Worm (Caenorhabditis elegans) whole organism, L2 larva: ENCODE results near the gene twk-3.
A peak's percentile ranks its signal among the peaks of the same experiment; 100 is the strongest.

Experiments
- C34F6.9 ChIP-seq: fragments of 150-350 bp; optimal IDR thresholded peaks from 2 replicates; lab custom pipeline; 2014; ENCODE audit warnings: missing biosample characterization, missing genetic modification characterization
- F13H6.1 ChIP-seq: sonication (generic microtip); optimal IDR thresholded peaks from 2 replicates; lab custom pipeline; 2016; ENCODE audit warnings: missing genetic modification characterization, missing compliant biosample characterization
- R02D3.7 ChIP-seq: fragments of 150-350 bp; optimal IDR thresholded peaks from 2 replicates; lab custom pipeline; 2014; ENCODE audit warnings: missing biosample characterization, missing genetic modification characterization
- Y55F3AM.14 ChIP-seq: fragments of 200-800 bp; sonication (Bioruptor generic); optimal IDR thresholded peaks from 2 replicates; lab custom pipeline; 2018; ENCODE audit warnings: mild to moderate bottlenecking, missing genetic modification characterization, missing compliant biosample characterization
- ZK546.5 ChIP-seq: sonication (generic microtip); optimal IDR thresholded peaks from 2 replicates; lab custom pipeline; 2017; ENCODE audit warnings: missing biosample characterization, missing genetic modification characterization
- alr-1 ChIP-seq: fragments of 150-350 bp; optimal IDR thresholded peaks from 2 replicates; lab custom pipeline; 2014; ENCODE audit warnings: missing biosample characterization, missing genetic modification characterization
- aly-2 ChIP-seq: fragments of 150-350 bp; optimal IDR thresholded peaks from 2 replicates; lab custom pipeline; 2014; ENCODE audit warnings: missing biosample characterization, missing genetic modification characterization
- ama-1 ChIP-seq: fragments of 150-350 bp; optimal IDR thresholded peaks from 2 replicates; lab custom pipeline; 2018; ENCODE audit warnings: inconsistent platforms
- blmp-1 ChIP-seq: sonication (generic microtip); optimal IDR thresholded peaks from 2 replicates; lab custom pipeline; 2017; ENCODE audit warnings: missing genetic modification characterization, mild to moderate bottlenecking, missing compliant biosample characterization, antibody characterized with exemption, moderate library complexity; ENCODE audit not compliant: insufficient read depth
- ceh-82 ChIP-seq: fragments of 150-350 bp; optimal IDR thresholded peaks from 2 replicates; lab custom pipeline; 2014; ENCODE audit warnings: missing biosample characterization, missing genetic modification characterization
- dmd-4 ChIP-seq: sonication (generic microtip); optimal IDR thresholded peaks from 2 replicates; lab custom pipeline; 2017; ENCODE audit warnings: missing biosample characterization, missing genetic modification characterization
- elt-1 ChIP-seq: fragments of 150-350 bp; optimal IDR thresholded peaks from 2 replicates; lab custom pipeline; 2014; ENCODE audit warnings: missing biosample characterization, missing genetic modification characterization
- elt-3 ChIP-seq: sonication (generic microtip); optimal IDR thresholded peaks from 2 replicates; lab custom pipeline; 2017; ENCODE audit warnings: missing biosample characterization, missing genetic modification characterization
- fos-1 ChIP-seq: fragments of 150-350 bp; optimal IDR thresholded peaks from 2 replicates; lab custom pipeline; 2014; ENCODE audit warnings: missing biosample characterization, missing genetic modification characterization
- gmeb-1 ChIP-seq: fragments of 150-350 bp; optimal IDR thresholded peaks from 2 replicates; lab custom pipeline; 2014; ENCODE audit warnings: missing biosample characterization, missing genetic modification characterization
- lin-11 ChIP-seq: fragments of 150-350 bp; sonication (generic microtip); optimal IDR thresholded peaks from 2 replicates; lab custom pipeline; 2014; ENCODE audit warnings: missing biosample characterization, missing genetic modification characterization, inconsistent platforms, mixed read lengths
- lin-13 ChIP-seq: fragments of 150-350 bp; optimal IDR thresholded peaks from 2 replicates; lab custom pipeline; 2014; ENCODE audit warnings: missing biosample characterization, missing genetic modification reagents, missing genetic modification characterization
- lin-39 ChIP-seq: fragments of 150-350 bp; optimal IDR thresholded peaks from 2 replicates; lab custom pipeline; 2014; ENCODE audit warnings: missing biosample characterization, missing genetic modification reagents, missing genetic modification characterization
- lsy-2 ChIP-seq, 2 experiments: fragments of 150-350 bp in 1 of 2; sonication (generic microtip) in 1 of 2; optimal IDR thresholded peaks; 2 replicates each; lab custom pipeline; 2014 to 2017; ENCODE audit warnings: missing biosample characterization in 2 of 2, missing genetic modification characterization in 2 of 2
- mab-5 ChIP-seq: fragments of 150-350 bp; optimal IDR thresholded peaks from 2 replicates; lab custom pipeline; 2014; ENCODE audit warnings: missing biosample characterization, missing genetic modification characterization
- mbf-1 ChIP-seq: sonication (generic microtip); optimal IDR thresholded peaks from 2 replicates; lab custom pipeline; 2017; ENCODE audit warnings: missing biosample characterization, missing genetic modification characterization
- mdl-1 ChIP-seq, 2 experiments: fragments of 150-350 bp in 1 of 2; sonication (generic microtip) in 1 of 2; optimal IDR thresholded peaks; 2 replicates each; lab custom pipeline; 2017; ENCODE audit warnings: missing biosample characterization in 2 of 2, missing genetic modification characterization in 2 of 2
- nhr-10 ChIP-seq: sonication (generic microtip); optimal IDR thresholded peaks from 2 replicates; lab custom pipeline; 2017; ENCODE audit warnings: missing biosample characterization, missing genetic modification characterization
- nhr-11 ChIP-seq: fragments of 150-350 bp; optimal IDR thresholded peaks from 2 replicates; lab custom pipeline; 2014; ENCODE audit warnings: missing biosample characterization, missing genetic modification characterization
- nhr-12 ChIP-seq: fragments of 150-350 bp; optimal IDR thresholded peaks from 2 replicates; lab custom pipeline; 2014; ENCODE audit warnings: missing biosample characterization, missing genetic modification characterization
- nhr-129 ChIP-seq: fragments of 150-350 bp; optimal IDR thresholded peaks from 2 replicates; lab custom pipeline; 2014; ENCODE audit warnings: missing biosample characterization, missing genetic modification characterization
- nhr-21 ChIP-seq: fragments of 150-350 bp; optimal IDR thresholded peaks from 2 replicates; lab custom pipeline; 2014; ENCODE audit warnings: missing biosample characterization, missing genetic modification characterization
- nhr-23 ChIP-seq: fragments of 150-350 bp; optimal IDR thresholded peaks from 2 replicates; lab custom pipeline; 2014; ENCODE audit warnings: missing biosample characterization, missing genetic modification reagents, missing genetic modification characterization
- nhr-25 ChIP-seq: fragments of 150-350 bp; sonication (generic microtip); optimal IDR thresholded peaks from 3 replicates; lab custom pipeline; 2014; ENCODE audit warnings: missing biosample characterization, missing genetic modification characterization
- nhr-6 ChIP-seq: fragments of 150-350 bp; optimal IDR thresholded peaks from 2 replicates; lab custom pipeline; 2014; ENCODE audit warnings: missing biosample characterization, missing genetic modification characterization
- nhr-77 ChIP-seq: fragments of 150-350 bp; optimal IDR thresholded peaks from 2 replicates; lab custom pipeline; 2014; ENCODE audit warnings: missing biosample characterization, missing genetic modification characterization
- peb-1 ChIP-seq: fragments of 150-350 bp; optimal IDR thresholded peaks from 2 replicates; lab custom pipeline; 2014; ENCODE audit warnings: missing biosample characterization, missing genetic modification characterization
- sem-4 ChIP-seq: fragments of 150-350 bp; optimal IDR thresholded peaks from 2 replicates; lab custom pipeline; 2014; ENCODE audit warnings: missing biosample characterization, missing genetic modification reagents, missing genetic modification characterization
- skn-1 ChIP-seq: sonication (generic microtip); optimal IDR thresholded peaks from 2 replicates; lab custom pipeline; 2017; ENCODE audit warnings: missing biosample characterization, missing genetic modification characterization
- sma-3 ChIP-seq: sonication (generic microtip); optimal IDR thresholded peaks from 2 replicates; lab custom pipeline; 2016; ENCODE audit warnings: missing genetic modification reagents, missing genetic modification characterization, missing compliant biosample characterization
- sma-9 ChIP-seq, 2 experiments: fragments of 150-350 bp in 1 of 2; sonication (generic microtip) in 1 of 2; optimal IDR thresholded peaks; 2 replicates each; lab custom pipeline; 2014 to 2016; ENCODE audit warnings: missing genetic modification characterization in 2 of 2, mild to moderate bottlenecking in 1 of 2, missing biosample characterization in 1 of 2, missing compliant biosample characterization in 1 of 2, missing genetic modification reagents in 1 of 2, moderate library complexity in 1 of 2
- snpc-4 ChIP-seq: fragments of 150-350 bp; optimal IDR thresholded peaks from 2 replicates; lab custom pipeline; 2014; ENCODE audit warnings: missing biosample characterization, missing genetic modification characterization
- unc-39 ChIP-seq: fragments of 150-350 bp; optimal IDR thresholded peaks from 2 replicates; lab custom pipeline; 2014; ENCODE audit warnings: missing biosample characterization, missing genetic modification characterization
- unc-55 ChIP-seq: fragments of 150-350 bp; sonication (generic microtip); optimal IDR thresholded peaks from 3 replicates; lab custom pipeline; 2014; ENCODE audit warnings: missing biosample characterization, missing genetic modification reagents, missing genetic modification characterization
- unc-62 ChIP-seq: fragments of 150-350 bp; optimal IDR thresholded peaks from 2 replicates; lab custom pipeline; 2014; ENCODE audit warnings: missing biosample characterization, missing genetic modification reagents, missing genetic modification characterization
- zag-1 ChIP-seq: fragments of 150-350 bp; optimal IDR thresholded peaks from 2 replicates; lab custom pipeline; 2014; ENCODE audit warnings: missing biosample characterization, missing genetic modification characterization
- ztf-1 ChIP-seq: fragments of 200-800 bp; sonication (Bioruptor generic); conservative IDR thresholded peaks from 2 replicates; pipeline ENCODE4 v1.3.6; 2022; ENCODE audit warnings: missing genetic modification characterization, missing compliant biosample characterization
- ztf-11 ChIP-seq: sonication (generic microtip); optimal IDR thresholded peaks from 2 replicates; lab custom pipeline; 2017; ENCODE audit warnings: missing biosample characterization, missing genetic modification characterization
- ztf-4 ChIP-seq: fragments of 150-350 bp; optimal IDR thresholded peaks from 2 replicates; lab custom pipeline; 2014; ENCODE audit warnings: missing biosample characterization, missing genetic modification characterization

The twk-3 gene

DNA sequence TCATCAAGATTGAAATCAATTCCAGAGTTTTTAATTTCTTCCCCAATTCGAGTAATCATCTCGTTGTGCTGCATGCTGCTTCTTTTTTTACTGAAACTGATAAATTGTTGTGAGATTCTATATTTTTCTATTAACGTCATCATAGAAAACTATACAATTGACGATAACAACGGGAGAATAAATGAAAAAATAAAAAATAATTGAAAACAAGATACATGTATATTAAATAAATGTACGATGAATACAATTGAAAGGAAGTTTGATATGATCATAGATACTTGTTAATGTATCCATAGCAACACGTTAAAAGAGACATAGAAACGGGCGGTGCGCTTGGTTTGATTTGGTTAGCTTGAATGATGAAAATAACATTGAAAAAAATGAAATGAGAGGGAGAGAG is 22.1 kb downstream of the twk-3 start, which contains the start of gene T05C12.8:
T05C12.8 (minus strand) TSS at position 101 of the 400 bp plus-strand sequence.
- TF ChIP-seq nhr-12 (tag; lab: Kevin White, UChicago) (no peak), nhr-77 (tag; lab: Kevin White, UChicago) (no peak), zag-1 (tag; lab: Kevin White, UChicago) (no peak), elt-1 (tag; lab: Kevin White, UChicago) (no peak), mab-5 (tag; lab: Kevin White, UChicago) (no peak), sma-3 (no peak), nhr-25 (tag; lab: Kevin White, UChicago) (no peak), C34F6.9 (tag; lab: Kevin White, UChicago) (no peak), snpc-4 (tag; lab: Kevin White, UChicago) (no peak), ama-1 (lab: Kevin White, UChicago) (no peak), unc-62 (no peak), nhr-6 (tag; lab: Kevin White, UChicago) (no peak), lsy-2 (tag; optimal IDR thresholded peaks at IDR 0.05; lab: Kevin White, UChicago) (no peak), unc-39 (tag; lab: Kevin White, UChicago) (no peak), mbf-1 (tag; lab: Kevin White, UChicago) (no peak)

DNA sequence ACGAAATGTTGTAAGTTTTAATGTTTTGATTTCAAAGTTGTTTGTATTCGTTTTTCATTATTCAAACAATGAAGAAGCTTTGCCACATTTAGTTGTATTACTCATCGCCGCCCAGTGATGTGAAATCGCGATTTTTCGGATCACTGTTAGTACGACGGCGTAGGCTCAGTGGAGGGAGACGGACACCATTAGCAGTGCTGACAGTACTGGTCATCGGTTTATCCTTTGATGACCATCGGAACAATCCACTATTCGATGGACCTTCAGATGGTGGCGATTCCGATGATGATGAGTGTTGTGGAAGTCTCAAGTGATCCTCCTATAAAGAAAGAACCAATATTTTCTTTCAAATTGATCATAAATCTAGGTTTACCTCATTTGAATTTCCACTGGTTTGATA is 25.1 kb downstream of the twk-3 start:
- TF ChIP-seq nhr-10 (no peak), ama-1 (lab: Kevin White, UChicago) (no peak), elt-3 (tag; lab: Kevin White, UChicago) (no peak), unc-55 (GFP tag; lab: Kevin White, UChicago) (no peak), lsy-2 (tag; optimal IDR thresholded peaks at IDR 0.05; lab: Kevin White, UChicago) (no peak), fos-1 (tag; lab: Kevin White, UChicago) (no peak), ztf-1 (GFP tag; lab: Robert Waterston, UW) (no peak), nhr-12 (tag; lab: Kevin White, UChicago) (no peak), unc-62 (no peak), lin-13 (GFP tag; lab: Kevin White, UChicago) (no peak), lin-11 (tag; lab: Kevin White, UChicago) (no peak), Y55F3AM.14 (GFP tag; lab: Kevin White, UChicago) (no peak), elt-1 (tag; lab: Kevin White, UChicago) (no peak), nhr-6 (tag; lab: Kevin White, UChicago) (no peak), nhr-11 (tag; lab: Kevin White, UChicago) (no peak), sma-3 (no peak), nhr-129 (no peak)

DNA sequence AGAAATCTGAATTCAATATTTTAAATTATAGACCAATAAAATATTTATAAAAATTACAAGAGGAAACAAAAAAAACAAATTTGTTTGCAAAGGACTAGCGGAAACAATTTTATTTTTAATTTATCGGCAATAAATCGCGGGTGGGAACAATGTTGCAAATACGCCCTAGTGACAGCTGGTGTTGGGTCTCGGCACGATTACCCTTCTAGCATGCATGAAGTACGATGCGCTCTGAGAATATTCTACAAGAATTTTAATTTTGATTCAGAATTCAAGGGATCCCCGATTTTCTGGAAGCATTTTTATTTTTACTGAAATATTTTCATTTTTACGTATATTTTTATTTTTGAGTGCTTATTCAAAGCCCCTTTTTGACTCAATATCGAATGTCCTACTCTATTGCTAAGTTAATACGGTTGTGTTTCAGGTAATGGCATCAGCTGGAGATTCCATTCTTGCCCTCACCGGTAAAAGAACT is 27.5 kb downstream of the twk-3 start, which contains the start of the genes mig-5 and cct-1:
mig-5 (minus strand) TSS at position 8 of the 478 bp plus-strand sequence.
cct-1 (plus strand) TSS at position 428 of the 478 bp plus-strand sequence.
- TF ChIP-seq unc-39 (tag; lab: Kevin White, UChicago) (no peak), nhr-10 (peak; percentile 85), R02D3.7 (tag; lab: Kevin White, UChicago) (peak; percentile 83), nhr-23 (tag; lab: Kevin White, UChicago) (no peak), nhr-21 (peak; percentile 97), ztf-11 (tag; lab: Kevin White, UChicago) (peak; percentile 51), elt-1 (tag; lab: Kevin White, UChicago) (peak; percentile 16), alr-1 (tag; lab: Kevin White, UChicago) (peak; percentile 9), ceh-82 (tag; lab: Kevin White, UChicago) (peak; percentile 91), sma-9 (GFP tag; optimal IDR thresholded peaks at IDR 0.05; lab: Kevin White, UChicago) (peak; percentile 98), sma-9 (tag; optimal IDR thresholded peaks at IDR 0.05; lab: Kevin White, UChicago) (no peak), peb-1 (tag; lab: Kevin White, UChicago) (no peak), ztf-4 (tag; lab: Kevin White, UChicago) (peak; percentile 98), nhr-25 (tag; lab: Kevin White, UChicago) (peak; percentile 99), F13H6.1 (tag; lab: Kevin White, UChicago) (peak; percentile 96), snpc-4 (tag; lab: Kevin White, UChicago) (peak; percentile 90), lin-39 (tag; lab: Kevin White, UChicago) (no peak), ZK546.5 (tag; lab: Kevin White, UChicago) (peak; percentile 90), Y55F3AM.14 (GFP tag; lab: Kevin White, UChicago) (peak; percentile 71), fos-1 (tag; lab: Kevin White, UChicago) (peak; percentile 90), mab-5 (tag; lab: Kevin White, UChicago) (peak; percentile 97), unc-62 (peak; percentile 89), nhr-6 (tag; lab: Kevin White, UChicago) (peak; percentile 97), ztf-1 (GFP tag; lab: Robert Waterston, UW) (no peak), aly-2 (tag; lab: Kevin White, UChicago) (no peak), lsy-2 (tag; optimal IDR thresholded peaks at IDR 0.05; lab: Kevin White, UChicago) (peak; percentile 99 to 100), ama-1 (lab: Kevin White, UChicago) (peak; percentile 41), sem-4 (peak; percentile 99), nhr-129 (peak; percentile 94), lin-13 (GFP tag; lab: Kevin White, UChicago) (peak; percentile 97), gmeb-1 (tag; lab: Kevin White, UChicago) (peak; percentile 98), C34F6.9 (tag; lab: Kevin White, UChicago) (peak; percentile 99), sma-3 (peak; percentile 98), nhr-77 (tag; lab: Kevin White, UChicago) (peak; percentile 86), nhr-11 (tag; lab: Kevin White, UChicago) (peak; percentile 48), lin-11 (tag; lab: Kevin White, UChicago) (peak; percentile 98), nhr-12 (tag; lab: Kevin White, UChicago) (peak; percentile 42), dmd-4 (tag; lab: Kevin White, UChicago) (peak; percentile 41), blmp-1 (tag; lab: Kevin White, UChicago) (peak; percentile 75), mbf-1 (tag; lab: Kevin White, UChicago) (peak; percentile 50), mdl-1 (tag; optimal IDR thresholded peaks at IDR 0.05; lab: Kevin White, UChicago) (peak in 1 of 2 experiments; percentile 78), skn-1 (peak; percentile 63), zag-1 (tag; lab: Kevin White, UChicago) (peak; percentile 94)
